Worm (Caenorhabditis elegans) whole organism, L4/young adult: Measurements from ENCODE around the gene cutl-21.

Experiments
- W03F9.2 ChIP-seq: fragments of 150-350 bp; optimal IDR thresholded peaks from 2 replicates; lab custom pipeline; 2014; ENCODE audit warnings: missing biosample characterization, missing genetic modification characterization
- dao-5 ChIP-seq: sonication (generic microtip); optimal IDR thresholded peaks from 2 replicates; lab custom pipeline; 2016; ENCODE audit warnings: missing genotype, missing genetic modification characterization, moderate library complexity, missing compliant biosample characterization
- him-1 ChIP-seq: sonication (generic microtip); optimal IDR thresholded peaks from 2 replicates; lab custom pipeline; 2016; ENCODE audit warnings: missing genotype, missing genetic modification reagents, missing genetic modification characterization, missing compliant biosample characterization

Gene cutl-21

DNA sequence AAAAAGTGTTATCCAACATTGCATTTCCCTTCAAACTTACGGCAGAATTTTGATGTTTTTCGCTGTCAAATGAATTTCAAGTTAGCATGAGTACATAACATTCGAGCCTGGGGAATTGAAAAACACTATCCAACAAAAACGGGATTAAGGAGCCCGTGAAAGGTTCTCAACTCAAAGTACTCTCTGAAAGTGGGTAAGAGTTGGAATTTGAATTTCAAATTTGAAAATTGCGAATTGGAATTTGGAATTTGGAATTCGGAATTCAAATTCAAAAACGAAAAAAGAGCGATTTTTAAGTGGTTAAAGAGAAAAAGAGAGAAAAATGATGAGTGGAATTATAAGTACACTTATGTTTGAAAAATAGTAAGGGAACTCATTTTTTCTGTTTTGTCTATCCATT, 12.9 kb upstream of the cutl-21 start, which contains the start of the genes C09E10.3 and dgk-1:
Gene C09E10.3, minus strand, starts transcription at position 101 of the 400 bp plus-strand sequence.
Gene dgk-1, minus strand, starts transcription at position 183 of the 400 bp plus-strand sequence.
- TF ChIP-seq W03F9.2 (tag; lab: Kevin White, UChicago) (no peak), dao-5 (no peak), him-1 (tag; lab: Kevin White, UChicago) (no peak)

- TF ChIP-seq him-1 (tag; lab: Kevin White, UChicago) (peak; percentile 79), dao-5 (no peak), W03F9.2 (tag; lab: Kevin White, UChicago) (no peak)
Measured at ce11 chrX:992650-993403, 11.3 kb upstream of the cutl-21 start.

- TF ChIP-seq W03F9.2 (tag; lab: Kevin White, UChicago) (no peak), dao-5 (no peak)
Measured at ce11 chrX:994678-995077, 9.5 kb upstream of the cutl-21 start.

ce11 chrX:1005026-1005425, 889 bp downstream of the cutl-21 start:
- TF ChIP-seq dao-5 (no peak), him-1 (tag; lab: Kevin White, UChicago) (no peak), W03F9.2 (tag; lab: Kevin White, UChicago) (no peak)

DNA sequence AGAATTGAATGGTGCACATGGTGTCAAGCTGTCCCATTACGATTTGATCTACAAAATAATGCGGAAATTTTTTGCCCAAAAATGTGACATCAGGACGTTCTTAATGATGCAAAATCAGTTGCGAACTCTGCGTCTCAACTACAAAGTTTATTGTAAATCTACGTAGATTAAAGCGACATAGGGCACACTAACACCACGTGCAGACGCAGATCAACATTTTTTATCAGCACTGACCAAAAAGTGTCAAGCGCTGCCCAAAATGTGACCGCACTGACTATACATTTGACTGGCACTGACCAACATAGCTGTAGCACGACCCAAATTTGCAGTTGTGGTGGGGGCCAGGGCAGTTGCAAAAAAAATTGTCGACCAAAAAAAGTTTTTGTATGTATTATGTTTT, 5.4 kb downstream of the cutl-21 start:
- no peak for TF ChIP-seq him-1 (tag; lab: Kevin White, UChicago)
- no peak for TF ChIP-seq dao-5
- TF ChIP-seq W03F9.2 (tag; lab: Kevin White, UChicago) = no peak

ce11 chrX:1010627-1011452, 6.7 kb downstream of the cutl-21 start:
- no peak for TF ChIP-seq him-1 (tag; lab: Kevin White, UChicago)

- TF ChIP-seq him-1 (tag; lab: Kevin White, UChicago) = no peak
Measured at ce11 chrX:1012385-1012866, 8.3 kb downstream of the cutl-21 start.

- TF ChIP-seq dao-5 (no peak), W03F9.2 (tag; lab: Kevin White, UChicago) (no peak), him-1 (tag; lab: Kevin White, UChicago) (no peak)
Measured at ce11 chrX:1014708-1015107, 10.6 kb downstream of the cutl-21 start.

- TF ChIP-seq him-1 (tag; lab: Kevin White, UChicago) = no peak
- TF ChIP-seq dao-5 = no peak
- TF ChIP-seq W03F9.2 (tag; lab: Kevin White, UChicago) = no peak
Measured at ce11 chrX:1017456-1017855, 13.3 kb downstream of the cutl-21 start, which contains the start of the genes F55A4.13 and nlf-1. TSS of gene F55A4.13 (minus strand) at chrX:1017556. TSS of gene nlf-1 (minus strand) at chrX:1017567.

- no peak for TF ChIP-seq W03F9.2 (tag; lab: Kevin White, UChicago)
- TF ChIP-seq him-1 (tag; lab: Kevin White, UChicago) = peak; percentile 56
- TF ChIP-seq dao-5 = no peak
Measured at ce11 chrX:1018586-1018985, 14.4 kb downstream of the cutl-21 start.

ce11 chrX:1021835-1022311, 17.7 kb downstream of the cutl-21 start:
- no peak for TF ChIP-seq dao-5
- peak; percentile 23 for TF ChIP-seq him-1 (tag; lab: Kevin White, UChicago)

- no peak for TF ChIP-seq dao-5
- no peak for TF ChIP-seq him-1 (tag; lab: Kevin White, UChicago)
- no peak for TF ChIP-seq W03F9.2 (tag; lab: Kevin White, UChicago)
Measured at ce11 chrX:1025010-1025409, 20.9 kb downstream of the cutl-21 start, which contains the start of gene F55A4.3. TSS of gene F55A4.3 (minus strand) at chrX:1025110.

DNA sequence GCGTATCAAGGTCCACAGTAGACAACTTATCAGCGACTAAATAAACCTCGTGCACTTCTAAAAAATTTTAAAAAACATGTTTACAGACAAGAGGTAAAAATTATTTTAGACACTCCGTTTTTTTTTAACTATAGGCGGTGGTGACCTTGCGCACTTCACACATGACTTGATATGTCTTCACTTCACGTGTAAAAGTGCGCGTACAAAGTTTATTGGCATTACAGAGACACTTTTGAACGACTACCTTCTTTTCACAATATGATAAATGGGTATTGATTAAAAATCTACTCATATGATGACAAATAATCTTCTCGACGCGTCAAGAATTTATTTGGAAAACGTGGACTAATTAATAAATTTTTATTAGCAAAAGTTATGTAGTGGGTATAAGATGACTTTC, 22.6 kb downstream of the cutl-21 start:
- TF ChIP-seq W03F9.2 (tag; lab: Kevin White, UChicago) = no peak
- TF ChIP-seq dao-5 = no peak
- TF ChIP-seq him-1 (tag; lab: Kevin White, UChicago) = no peak

ce11 chrX:1027370-1027769, 23.2 kb downstream of the cutl-21 start:
- TF ChIP-seq him-1 (tag; lab: Kevin White, UChicago) (no peak), W03F9.2 (tag; lab: Kevin White, UChicago) (no peak), dao-5 (no peak)
